Worm (Caenorhabditis elegans) whole organism, young adult: ENCODE measurements around the gene C28H8.2.

Experiments used
- C17E4.6 ChIP-seq: fragments of 200-800 bp; sonication (Bioruptor generic); IDR thresholded peaks from 2 replicates; pipeline ENCODE4 v1.3.6; 2022; ENCODE audit warnings: missing genetic modification reagents, missing genetic modification characterization, missing compliant biosample characterization
- F23B12.7 ChIP-seq: sonication (generic microtip); optimal IDR thresholded peaks from 2 replicates; lab custom pipeline; 2017; ENCODE audit warnings: missing genetic modification characterization, mild to moderate bottlenecking, missing compliant biosample characterization, antibody characterized with exemption, moderate library complexity; ENCODE audit not compliant: insufficient read depth
- F37B4.10 ChIP-seq: fragments of 200-800 bp; sonication (Bioruptor generic); IDR thresholded peaks from 2 replicates; pipeline ENCODE4 v1.3.6; 2022; ENCODE audit warnings: missing genetic modification characterization, missing compliant biosample characterization
- F49E8.2 ChIP-seq: sonication (generic microtip); optimal IDR thresholded peaks from 3 replicates; lab custom pipeline; 2017; ENCODE audit warnings: missing genetic modification characterization, mild to moderate bottlenecking, missing compliant biosample characterization, antibody characterized with exemption, moderate library complexity; ENCODE audit not compliant: insufficient read depth
- F55B11.4 ChIP-seq: sonication (generic microtip); optimal IDR thresholded peaks from 2 replicates; lab custom pipeline; 2016; ENCODE audit warnings: missing compliant biosample characterization, missing genetic modification characterization, borderline replicate concordance; ENCODE audit not compliant: insufficient read depth
- F57A8.1 ChIP-seq: fragments of 200-800 bp; sonication (Bioruptor generic); optimal IDR thresholded peaks from 2 replicates; lab custom pipeline; 2018; ENCODE audit warnings: mild to moderate bottlenecking, missing genetic modification characterization, moderate library complexity, missing compliant biosample characterization
- F57C9.4 ChIP-seq: sonication (generic microtip); optimal IDR thresholded peaks from 2 replicates; lab custom pipeline; 2017; ENCODE audit warnings: mild to moderate bottlenecking, missing genetic modification characterization, missing compliant biosample characterization
- K12H6.12 ChIP-seq: fragments of 200-800 bp; sonication (Bioruptor generic); optimal IDR thresholded peaks from 2 replicates; lab custom pipeline; 2018; ENCODE audit warnings: mild to moderate bottlenecking, missing genetic modification characterization, missing compliant biosample characterization
- T07F8.4 ChIP-seq: sonication (generic microtip); optimal IDR thresholded peaks from 2 replicates; lab custom pipeline; 2016; ENCODE audit warnings: mild to moderate bottlenecking, missing genetic modification characterization, moderate library complexity, missing compliant biosample characterization
- T26A5.8 ChIP-seq: sonication (generic microtip); optimal IDR thresholded peaks from 2 replicates; lab custom pipeline; 2016; ENCODE audit warnings: missing genetic modification characterization, missing compliant biosample characterization
- Y79H2A.3 ChIP-seq: fragments of 200-800 bp; sonication (Bioruptor generic); conservative IDR thresholded peaks from 2 replicates; pipeline ENCODE4 v1.3.6; 2022; ENCODE audit warnings: missing genetic modification reagents, missing genetic modification characterization, missing compliant biosample characterization
- ZK185.1 ChIP-seq: sonication (generic microtip); optimal IDR thresholded peaks from 2 replicates; lab custom pipeline; 2016; ENCODE audit warnings: mild to moderate bottlenecking, missing genetic modification characterization, missing compliant biosample characterization; ENCODE audit not compliant: poor library complexity, severe bottlenecking
- akir-1 ChIP-seq: fragments of 200-800 bp; sonication (Bioruptor generic); optimal IDR thresholded peaks from 2 replicates; lab custom pipeline; 2018; ENCODE audit warnings: mild to moderate bottlenecking, missing genetic modification characterization, moderate library complexity, missing compliant biosample characterization
- aptf-2 ChIP-seq: fragments of 200-800 bp; sonication (Bioruptor generic); conservative IDR thresholded peaks from 2 replicates; pipeline ENCODE4 v1.3.6; 2022; ENCODE audit warnings: missing genetic modification reagents, missing genetic modification characterization, missing compliant biosample characterization
- attf-6 ChIP-seq: fragments of 200-800 bp; sonication (Bioruptor generic); IDR thresholded peaks from 2 replicates; pipeline ENCODE4 v1.3.6; 2022; ENCODE audit warnings: missing genetic modification reagents, missing genetic modification characterization, missing compliant biosample characterization
- bed-2 ChIP-seq: fragments of 200-800 bp; sonication (Bioruptor generic); IDR thresholded peaks from 2 replicates; pipeline ENCODE4 v1.3.6; 2022; ENCODE audit warnings: missing genetic modification reagents, missing genetic modification characterization, missing compliant biosample characterization
- cebp-2 ChIP-seq: fragments of 200-800 bp; sonication (Bioruptor generic); IDR thresholded peaks from 2 replicates; pipeline ENCODE4 v1.3.6; 2022; ENCODE audit warnings: missing genetic modification characterization, missing compliant biosample characterization
- ceh-100 ChIP-seq: fragments of 200-800 bp; sonication (Bioruptor generic); IDR thresholded peaks from 2 replicates; pipeline ENCODE4 v1.3.6; 2022; ENCODE audit warnings: missing genetic modification reagents, missing genetic modification characterization, missing compliant biosample characterization
- efl-1 ChIP-seq: fragments of 150-350 bp; optimal IDR thresholded peaks from 2 replicates; lab custom pipeline; 2014; ENCODE audit warnings: missing biosample characterization, missing genetic modification reagents, missing genetic modification characterization
- gei-17 ChIP-seq: fragments of 200-800 bp; sonication (Bioruptor generic); optimal IDR thresholded peaks from 2 replicates; lab custom pipeline; 2018; ENCODE audit warnings: mild to moderate bottlenecking, missing genetic modification characterization, missing compliant biosample characterization
- him-1 ChIP-seq: sonication (generic microtip); optimal IDR thresholded peaks from 2 replicates; lab custom pipeline; 2016; ENCODE audit warnings: missing genotype, missing genetic modification reagents, missing genetic modification characterization, missing compliant biosample characterization
- hmg-1.2 ChIP-seq: fragments of 200-800 bp; sonication (Bioruptor generic); IDR thresholded peaks from 2 replicates; pipeline ENCODE4 v1.3.6; 2022; ENCODE audit warnings: missing genetic modification reagents, missing genetic modification characterization, missing compliant biosample characterization
- hrde-1 ChIP-seq: sonication (generic microtip); optimal IDR thresholded peaks from 2 replicates; lab custom pipeline; 2016; ENCODE audit warnings: missing genetic modification characterization, mild to moderate bottlenecking, missing compliant biosample characterization, moderate library complexity, missing genotype, missing genetic modification reagents, borderline replicate concordance
- lin-26 ChIP-seq: fragments of 200-800 bp; sonication (Bioruptor generic); IDR thresholded peaks from 2 replicates; pipeline ENCODE4 v1.3.6; 2022; ENCODE audit warnings: missing genetic modification reagents, missing genetic modification characterization, missing compliant biosample characterization
- lin-40 ChIP-seq: sonication (generic microtip); optimal IDR thresholded peaks from 2 replicates; lab custom pipeline; 2016; ENCODE audit warnings: missing genetic modification characterization, mild to moderate bottlenecking, missing compliant biosample characterization, missing genotype, missing genetic modification reagents
- madf-6 ChIP-seq: fragments of 200-800 bp; sonication (Bioruptor generic); IDR thresholded peaks from 2 replicates; pipeline ENCODE4 v1.3.6; 2022; ENCODE audit warnings: missing genetic modification reagents, missing genetic modification characterization, missing compliant biosample characterization
- mcd-1 ChIP-seq: fragments of 200-800 bp; sonication (Bioruptor generic); IDR thresholded peaks from 2 replicates; pipeline ENCODE4 v1.3.6; 2022; ENCODE audit warnings: missing genetic modification reagents, missing genetic modification characterization, missing compliant biosample characterization
- mes-4 ChIP-seq: sonication (generic microtip); optimal IDR thresholded peaks from 2 replicates; lab custom pipeline; 2016; ENCODE audit warnings: missing genotype, missing genetic modification characterization, missing compliant biosample characterization
- mxl-1 ChIP-seq: sonication (generic microtip); optimal IDR thresholded peaks from 2 replicates; lab custom pipeline; 2016; ENCODE audit warnings: missing genetic modification characterization, missing compliant biosample characterization
- nfyb-1 ChIP-seq: fragments of 200-800 bp; sonication (Bioruptor generic); IDR thresholded peaks from 2 replicates; pipeline ENCODE4 v1.3.6; 2022; ENCODE audit warnings: missing genetic modification reagents, missing genetic modification characterization, missing compliant biosample characterization
- nhr-179 ChIP-seq: sonication (generic microtip); optimal IDR thresholded peaks from 2 replicates; lab custom pipeline; 2016; ENCODE audit warnings: mild to moderate bottlenecking, missing genetic modification characterization, missing compliant biosample characterization
- nhr-27 ChIP-seq: fragments of 200-800 bp; sonication (Bioruptor generic); optimal IDR thresholded peaks from 2 replicates; lab custom pipeline; 2018; ENCODE audit warnings: mild to moderate bottlenecking, missing genetic modification characterization, moderate library complexity, missing compliant biosample characterization
- nhr-80 ChIP-seq: sonication (generic microtip); optimal IDR thresholded peaks from 2 replicates; lab custom pipeline; 2016; ENCODE audit warnings: missing genetic modification characterization, missing compliant biosample characterization
- nhr-90 ChIP-seq: sonication (generic microtip); optimal IDR thresholded peaks from 2 replicates; lab custom pipeline; 2016; ENCODE audit warnings: missing genotype, mild to moderate bottlenecking, missing genetic modification characterization, missing compliant biosample characterization
- rec-8 ChIP-seq, 2 experiments: sonication (generic microtip); optimal IDR thresholded peaks; 2 replicates each; lab custom pipeline; 2016; ENCODE audit warnings: mild to moderate bottlenecking in 2 of 2, missing genetic modification characterization in 2 of 2, missing genetic modification reagents in 2 of 2, missing genotype in 2 of 2, missing biosample characterization in 1 of 2, missing compliant biosample characterization in 1 of 2, moderate library complexity in 1 of 2
- repo-1 ChIP-seq: sonication (generic microtip); optimal IDR thresholded peaks from 2 replicates; lab custom pipeline; 2017; ENCODE audit warnings: mild to moderate bottlenecking, missing genetic modification characterization, missing compliant biosample characterization
- snpc-3.4 ChIP-seq: sonication (generic microtip); optimal IDR thresholded peaks from 2 replicates; lab custom pipeline; 2017; ENCODE audit warnings: missing genetic modification characterization, mild to moderate bottlenecking, missing compliant biosample characterization, antibody characterized with exemption, moderate library complexity, missing genotype, missing genetic modification reagents
- snpc-4 ChIP-seq, 5 experiments: fragments of 150-350 bp in 1 of 5; sonication (generic microtip) in 4 of 5; optimal IDR thresholded peaks; 2 replicates each; lab custom pipeline; 2014 to 2018; ENCODE audit warnings: missing genetic modification characterization in 5 of 5, missing biosample characterization in 3 of 5, antibody characterized with exemption in 2 of 5, mild to moderate bottlenecking in 2 of 5, missing compliant biosample characterization in 2 of 5, missing genotype in 2 of 5, moderate library complexity in 2 of 5, missing genetic modification reagents in 1 of 5
- unc-130 ChIP-seq: sonication (generic microtip); optimal IDR thresholded peaks from 2 replicates; lab custom pipeline; 2016; ENCODE audit warnings: missing genetic modification reagents, missing genetic modification characterization, missing compliant biosample characterization
- unc-62 ChIP-seq: fragments of 150-350 bp; optimal IDR thresholded peaks from 2 replicates; lab custom pipeline; 2014; ENCODE audit warnings: missing biosample characterization, missing genetic modification reagents, missing genetic modification characterization
- xnd-1 ChIP-seq: sonication (generic microtip); optimal IDR thresholded peaks from 2 replicates; lab custom pipeline; 2016; ENCODE audit warnings: missing genotype, missing genetic modification reagents, missing genetic modification characterization, missing compliant biosample characterization
- zfh-2 ChIP-seq: fragments of 200-800 bp; sonication (Bioruptor generic); conservative IDR thresholded peaks from 2 replicates; pipeline ENCODE4 v1.3.6; 2022; ENCODE audit warnings: missing genetic modification reagents, missing genetic modification characterization, missing compliant biosample characterization
- zim-3 ChIP-seq: sonication (generic microtip); optimal IDR thresholded peaks from 2 replicates; lab custom pipeline; 2017; ENCODE audit warnings: mild to moderate bottlenecking, missing genetic modification characterization, moderate library complexity, missing compliant biosample characterization
- ztf-18 ChIP-seq: sonication (generic microtip); optimal IDR thresholded peaks from 2 replicates; lab custom pipeline; 2016; ENCODE audit warnings: missing genotype, mild to moderate bottlenecking, missing genetic modification characterization, missing compliant biosample characterization
- ztf-26 ChIP-seq: sonication (generic microtip); optimal IDR thresholded peaks from 2 replicates; lab custom pipeline; 2017; ENCODE audit warnings: missing genetic modification characterization, missing compliant biosample characterization
- ztf-28 ChIP-seq: fragments of 200-800 bp; sonication (Bioruptor generic); IDR thresholded peaks from 2 replicates; pipeline ENCODE4 v1.3.6; 2022; ENCODE audit warnings: missing genetic modification reagents, missing genetic modification characterization, missing compliant biosample characterization
- ztf-6 ChIP-seq: fragments of 200-800 bp; sonication (Bioruptor generic); IDR thresholded peaks from 2 replicates; pipeline ENCODE4 v1.3.6; 2022; ENCODE audit warnings: missing genetic modification reagents, missing genetic modification characterization, missing compliant biosample characterization

C28H8.2 gene

ce11 chrIII:5938790-5939452 lies 18.8 kb downstream of the C28H8.2 start:
- TF ChIP-seq F55B11.4 (no peak), xnd-1 (peak; percentile 86), nhr-179 (no peak), ceh-100 (GFP tag; lab: Robert Waterston, UW) (no peak), cebp-2 (GFP tag; lab: Robert Waterston, UW) (no peak), F49E8.2 (peak; percentile 52), rec-8 (tag; optimal IDR thresholded peaks at IDR 0.05; lab: Kevin White, UChicago) (no peak), Y79H2A.3 (no peak), nhr-90 (tag; lab: Kevin White, UChicago) (no peak), unc-130 (peak; percentile 75), hmg-1.2 (peak; percentile 37; the same call in 1 of the 2 replicates), attf-6 (GFP tag; lab: Robert Waterston, UW) (no peak), unc-62 (GFP tag; lab: Kevin White, UChicago) (peak; percentile 87), efl-1 (GFP tag; lab: Kevin White, UChicago) (peak; percentile 93), F23B12.7 (tag; lab: Kevin White, UChicago) (no peak), lin-26 (no peak), nfyb-1 (GFP tag; lab: Robert Waterston, UW) (no peak), zim-3 (tag; lab: Kevin White, UChicago) (no peak), ZK185.1 (tag; lab: Kevin White, UChicago) (no peak), repo-1 (no peak), T07F8.4 (tag; lab: Kevin White, UChicago) (peak; percentile 13), zfh-2 (GFP tag; lab: Robert Waterston, UW) (no peak), mes-4 (tag; lab: Kevin White, UChicago) (no peak), mxl-1 (tag; lab: Kevin White, UChicago) (no peak), gei-17 (GFP tag; lab: Kevin White, UChicago) (no peak), ztf-6 (GFP tag; lab: Robert Waterston, UW) (no peak), C17E4.6 (0 out of 2 replicates have a peak, but pooled peaks have one; percentile 29), F57C9.4 (tag; lab: Kevin White, UChicago) (no peak), bed-2 (GFP tag; lab: Robert Waterston, UW) (no peak), lin-40 (tag; lab: Kevin White, UChicago) (no peak), mcd-1 (GFP tag; lab: Robert Waterston, UW) (peak; percentile 43; the same call in 1 of the 2 replicates), T26A5.8 (tag; lab: Kevin White, UChicago) (no peak), snpc-3.4 (tag; lab: Kevin White, UChicago) (peak; percentile 78), ztf-28 (GFP tag; lab: Robert Waterston, UW) (no peak), nhr-27 (tag; lab: Kevin White, UChicago) (no peak), ztf-18 (no peak), nhr-80 (tag; lab: Kevin White, UChicago) (peak; percentile 46), akir-1 (GFP tag; lab: Kevin White, UChicago) (no peak), F57A8.1 (GFP tag; lab: Kevin White, UChicago) (no peak), ztf-26 (tag; lab: Kevin White, UChicago) (no peak), him-1 (tag; lab: Kevin White, UChicago) (peak; percentile 22), snpc-4 (GFP tag; optimal IDR thresholded peaks at IDR 0.05; lab: Kevin White, UChicago) (no peak), snpc-4 (tag; optimal IDR thresholded peaks at IDR 0.05; lab: Kevin White, UChicago) (peak in 1 of 4 experiments; percentile 34), hrde-1 (tag; lab: Kevin White, UChicago) (peak; percentile 54), aptf-2 (GFP tag; lab: Robert Waterston, UW) (no peak), madf-6 (GFP tag; lab: Robert Waterston, UW) (peak; percentile 95; the same call in 1 of the 2 replicates), F37B4.10 (GFP tag; lab: Robert Waterston, UW) (no peak), K12H6.12 (no peak)
